Fruit fly (Drosophila melanogaster) whole organism, wandering third instar larva: ENCODE data around the gene wapl.

Source experiments
- Abd-B ChIP-seq: fragments of >200 bp; optimal IDR thresholded peaks from 2 replicates; lab custom pipeline; 2017; ENCODE audit warnings: missing biosample characterization, missing genetic modification characterization
- CG32264 ChIP-seq: fragments of 200-800 bp; sonication (Bioruptor generic); optimal IDR thresholded peaks from 2 replicates; lab custom pipeline; 2016; ENCODE audit warnings: missing biosample characterization, missing genetic modification characterization
- CG9705 ChIP-seq: fragments of 200-800 bp; sonication (Bioruptor generic); optimal IDR thresholded peaks from 2 replicates; lab custom pipeline; 2018; ENCODE audit warnings: missing biosample characterization, mild to moderate bottlenecking, missing genetic modification characterization
- CrebA ChIP-seq: fragments of 200-800 bp; sonication (Bioruptor generic); optimal IDR thresholded peaks from 2 replicates; lab custom pipeline; 2016; ENCODE audit warnings: missing biosample characterization, mild to moderate bottlenecking, missing genetic modification characterization, borderline replicate concordance
- Dfd ChIP-seq: fragments of >200 bp; optimal IDR thresholded peaks from 2 replicates; lab custom pipeline; 2017; ENCODE audit warnings: missing biosample characterization, missing genetic modification characterization
- Dif ChIP-seq: fragments of 200-275, 200-300 bp; sonication (Bioruptor generic); optimal IDR thresholded peaks from 2 replicates; lab custom pipeline; 2018; ENCODE audit warnings: missing biosample characterization, missing genetic modification characterization; ENCODE audit not compliant: partially characterized antibody
- GATAd ChIP-seq: sonication (Bioruptor generic); optimal IDR thresholded peaks from 2 replicates; lab custom pipeline; 2016; ENCODE audit warnings: missing biosample characterization, missing genetic modification characterization
- Hnf4 ChIP-seq: fragments of 200-800 bp; sonication (Bioruptor generic); optimal IDR thresholded peaks from 2 replicates; lab custom pipeline; 2016; ENCODE audit warnings: missing biosample characterization, mild to moderate bottlenecking, missing genetic modification characterization
- Hr78 ChIP-seq: fragments of >200 bp; optimal IDR thresholded peaks from 2 replicates; lab custom pipeline; 2017; ENCODE audit warnings: missing biosample characterization, missing genetic modification characterization
- Hr83 ChIP-seq: fragments of 200-300 bp; sonication (Bioruptor generic); optimal IDR thresholded peaks from 2 replicates; lab custom pipeline; 2016; ENCODE audit warnings: missing biosample characterization, mild to moderate bottlenecking, missing genetic modification characterization, moderate library complexity; ENCODE audit not compliant: poor library complexity, severe bottlenecking
- Jra ChIP-seq: sonication (Bioruptor generic); optimal IDR thresholded peaks from 2 replicates; lab custom pipeline; 2016; ENCODE audit warnings: missing biosample characterization, missing genetic modification characterization
- Mio ChIP-seq: sonication (Bioruptor generic); optimal IDR thresholded peaks from 2 replicates; lab custom pipeline; 2016; ENCODE audit warnings: missing biosample characterization, missing genetic modification characterization
- Myc ChIP-seq: fragments of >200 bp; optimal IDR thresholded peaks from 2 replicates; lab custom pipeline; 2017
- N ChIP-seq: fragments of >200 bp; optimal IDR thresholded peaks from 2 replicates; lab custom pipeline; 2018; ENCODE audit warnings: missing biosample characterization, missing external identifiers, missing genetic modification characterization
- OdsH ChIP-seq: fragments of 200-800 bp; sonication (Bioruptor generic); optimal IDR thresholded peaks from 2 replicates; lab custom pipeline; 2016; ENCODE audit warnings: missing biosample characterization, mild to moderate bottlenecking, missing genetic modification characterization
- Rel ChIP-seq, 2 experiments: fragments of 200-800 bp; sonication (Bioruptor generic) in 1 of 2; optimal IDR thresholded peaks; 2 replicates in 1 of 2; 3 replicates in 1 of 2; lab custom pipeline; 2016 to 2019; ENCODE audit warnings: mild to moderate bottlenecking in 2 of 2, missing biosample characterization in 2 of 2, missing genetic modification characterization in 2 of 2, moderate library complexity in 1 of 2
- Sp1 ChIP-seq: fragments of 200-800 bp; sonication (Bioruptor generic); optimal IDR thresholded peaks from 3 replicates; lab custom pipeline; 2019; ENCODE audit warnings: missing biosample characterization, mild to moderate bottlenecking, missing genetic modification characterization, moderate library complexity
- Vsx2 ChIP-seq: fragments of 200-300, 225-300 bp; sonication (Bioruptor generic); optimal IDR thresholded peaks from 2 replicates; lab custom pipeline; 2018; ENCODE audit warnings: missing biosample characterization, missing genetic modification characterization; ENCODE audit not compliant: partially characterized antibody
- br ChIP-seq: fragments of 200-800 bp; sonication (Bioruptor generic); optimal IDR thresholded peaks from 2 replicates; lab custom pipeline; 2016; ENCODE audit warnings: missing biosample characterization, missing genetic modification characterization
- brk ChIP-seq: fragments of 200-800 bp; sonication (Bioruptor generic); optimal IDR thresholded peaks from 2 replicates; lab custom pipeline; 2016; ENCODE audit warnings: missing biosample characterization, mild to moderate bottlenecking, missing genetic modification characterization
- dl ChIP-seq, 2 experiments: fragments of 175-275, 200-275 bp in 1 of 2; fragments of 200-275 bp in 1 of 2; sonication (Bioruptor generic); optimal IDR thresholded peaks; lab custom pipeline; 2018; ENCODE audit warnings: mild to moderate bottlenecking in 2 of 2, missing biosample characterization in 2 of 2, missing genetic modification characterization in 2 of 2, moderate library complexity in 2 of 2; ENCODE audit not compliant: partially characterized antibody in 2 of 2, insufficient read depth in 1 of 2
- dsf ChIP-seq: sonication (Bioruptor generic); optimal IDR thresholded peaks from 2 replicates; lab custom pipeline; 2016; ENCODE audit warnings: missing biosample characterization, missing genetic modification characterization, borderline replicate concordance
- ey ChIP-seq: fragments of 200-800 bp; sonication (Bioruptor generic); optimal IDR thresholded peaks from 2 replicates; lab custom pipeline; 2016; ENCODE audit warnings: missing biosample characterization, missing genetic modification characterization
- foxo ChIP-seq, 2 experiments: fragments of 200-800 bp; sonication (Bioruptor generic); optimal IDR thresholded peaks; 2 replicates in 1 of 2; 3 replicates in 1 of 2; lab custom pipeline; 2016 to 2017; ENCODE audit warnings: missing biosample characterization in 2 of 2, missing genetic modification characterization in 2 of 2
- fru ChIP-seq: fragments of 200-800 bp; sonication (Bioruptor generic); optimal IDR thresholded peaks from 3 replicates; lab custom pipeline; 2016; ENCODE audit warnings: missing biosample characterization, mild to moderate bottlenecking, missing genetic modification characterization
- h ChIP-seq: fragments of 200-800 bp; sonication (Bioruptor generic); optimal IDR thresholded peaks from 3 replicates; lab custom pipeline; 2016; ENCODE audit warnings: missing biosample characterization, mild to moderate bottlenecking, missing genetic modification characterization
- jim ChIP-seq: fragments of 175-275, 200-325 bp; sonication (Bioruptor generic); optimal IDR thresholded peaks from 2 replicates; lab custom pipeline; 2016; ENCODE audit warnings: missing biosample characterization, mild to moderate bottlenecking, missing genetic modification characterization
- lola ChIP-seq: fragments of >200 bp; optimal IDR thresholded peaks from 2 replicates; lab custom pipeline; 2017; ENCODE audit warnings: missing biosample characterization, missing genetic modification characterization
- pan ChIP-seq: fragments of >200 bp; optimal IDR thresholded peaks from 2 replicates; lab custom pipeline; 2017
- psq ChIP-seq: fragments of 200-800 bp; sonication (Bioruptor generic); optimal IDR thresholded peaks from 3 replicates; lab custom pipeline; 2017; ENCODE audit warnings: missing biosample characterization, mild to moderate bottlenecking, missing genetic modification characterization, moderate library complexity
- rgr ChIP-seq: fragments of 200-800 bp; sonication (Bioruptor generic); optimal IDR thresholded peaks from 3 replicates; lab custom pipeline; 2016; ENCODE audit warnings: missing biosample characterization, mild to moderate bottlenecking, missing genetic modification characterization
- sage ChIP-seq: fragments of 200-800 bp; sonication (Bioruptor generic); optimal IDR thresholded peaks from 2 replicates; lab custom pipeline; 2016; ENCODE audit warnings: missing biosample characterization, mild to moderate bottlenecking, missing genetic modification characterization
- sv ChIP-seq: fragments of 200-800 bp; sonication (Bioruptor generic); optimal IDR thresholded peaks from 3 replicates; lab custom pipeline; 2016; ENCODE audit warnings: missing biosample characterization, missing genetic modification characterization
- tai ChIP-seq: sonication (Bioruptor generic); optimal IDR thresholded peaks from 2 replicates; lab custom pipeline; 2016; ENCODE audit warnings: missing biosample characterization, missing genetic modification characterization
- usp ChIP-seq: fragments of >200 bp; optimal IDR thresholded peaks from 2 replicates; lab custom pipeline; 2017; ENCODE audit warnings: missing biosample characterization, missing genetic modification characterization
- woc ChIP-seq: sonication (Bioruptor generic); optimal IDR thresholded peaks from 2 replicates; lab custom pipeline; 2016; ENCODE audit warnings: missing biosample characterization, mild to moderate bottlenecking, missing genetic modification characterization

The wapl gene

DNA sequence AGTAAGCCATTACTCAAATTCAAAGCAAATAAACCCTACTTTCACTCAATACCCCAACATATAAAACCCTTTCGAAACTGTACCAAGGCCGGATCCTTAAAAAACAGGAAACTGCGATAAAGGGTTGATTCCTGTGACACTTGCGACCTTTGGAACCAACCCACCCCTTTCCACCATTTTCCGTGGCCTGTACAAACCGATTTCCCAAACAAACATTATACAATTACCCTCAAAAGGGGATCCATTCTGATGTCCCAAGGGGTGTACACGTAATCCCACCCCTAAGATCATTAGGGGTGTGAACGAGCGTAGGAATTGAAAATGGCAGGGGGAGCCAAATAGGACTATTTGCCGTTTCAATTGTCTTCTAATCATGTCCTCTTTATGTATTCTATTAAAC, 19.2 kb downstream of the wapl start:
- no peak for TF ChIP-seq CG9705
- no peak for TF ChIP-seq Vsx2
- no peak for TF ChIP-seq sv
- no peak for TF ChIP-seq ey (GFP tag; lab: Kevin White, UChicago)
- TF ChIP-seq jim (GFP tag; lab: Kevin White, UChicago): no peak
- TF ChIP-seq OdsH (GFP tag; lab: Kevin White, UChicago): no peak
- no peak for TF ChIP-seq dsf (GFP tag; lab: Kevin White, UChicago)
- TF ChIP-seq Mio (GFP tag; lab: Kevin White, UChicago): no peak
- no peak for TF ChIP-seq psq
- TF ChIP-seq lola (GFP tag; lab: Kevin White, UChicago): no peak
- TF ChIP-seq, all 38 proteins: peak for 0

DNA sequence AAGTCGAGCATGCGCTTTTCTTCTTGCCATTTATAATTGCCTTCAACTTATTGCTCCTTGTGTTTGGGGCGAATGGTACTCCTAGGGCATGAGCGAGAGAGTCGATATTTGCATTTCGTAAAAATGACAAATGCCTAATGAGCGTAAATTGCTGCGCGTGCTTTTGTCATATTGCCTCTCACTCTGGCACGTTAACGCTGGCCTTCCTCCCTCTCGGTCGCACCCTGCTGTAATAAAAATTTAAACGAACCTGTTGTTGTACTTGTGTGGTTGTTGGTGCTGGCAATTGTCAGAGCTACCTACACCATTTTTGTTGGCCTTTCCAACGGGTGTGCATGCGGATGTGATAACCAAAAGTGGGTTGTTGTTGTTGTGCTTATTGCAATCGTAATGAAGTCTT, 20.4 kb downstream of the wapl start:
- no peak for TF ChIP-seq sage (GFP tag; lab: Kevin White, UChicago)
- no peak for TF ChIP-seq Dif
- no peak for TF ChIP-seq dl (GFP tag; optimal IDR thresholded peaks at IDR 0.05; lab: Kevin White, UChicago; ENCODE audit: insufficient read depth in 1 of 2, partially characterized antibody in 2 of 2)
- no peak for TF ChIP-seq ey (GFP tag; lab: Kevin White, UChicago)
- no peak for TF ChIP-seq OdsH (GFP tag; lab: Kevin White, UChicago)
- TF ChIP-seq fru: no peak
- TF ChIP-seq usp (GFP tag; lab: Kevin White, UChicago): no peak
- no peak for TF ChIP-seq jim (GFP tag; lab: Kevin White, UChicago)
- TF ChIP-seq woc: no peak
- no peak for TF ChIP-seq Abd-B (GFP tag; lab: Kevin White, UChicago)
- no peak for TF ChIP-seq sv
- TF ChIP-seq lola (GFP tag; lab: Kevin White, UChicago): no peak
- TF ChIP-seq psq: no peak

DNA sequence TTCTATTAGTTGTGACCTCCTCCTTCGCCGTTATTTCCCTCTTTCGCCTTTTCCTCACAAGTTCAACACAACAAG, 20.6 kb downstream of the wapl start, which contains the start of gene ph-p:
ph-p (minus strand) TSS at position 30 of the 75 bp plus-strand sequence.
- TF ChIP-seq N (GFP tag; lab: Kevin White, UChicago) (no peak), jim (GFP tag; lab: Kevin White, UChicago) (no peak), Abd-B (GFP tag; lab: Kevin White, UChicago) (no peak), GATAd (GFP tag; lab: Kevin White, UChicago) (no peak), dl (GFP tag; optimal IDR thresholded peaks at IDR 0.05; lab: Kevin White, UChicago; ENCODE audit: insufficient read depth in 1 of 2, partially characterized antibody in 2 of 2) (no peak), Hnf4 (no peak), Dfd (GFP tag; lab: Kevin White, UChicago) (no peak), foxo (GFP tag; optimal IDR thresholded peaks at IDR 0.05; lab: Kevin White, UChicago) (no peak), Vsx2 (no peak), Dif (no peak), Rel (GFP tag; optimal IDR thresholded peaks at IDR 0.05; lab: Kevin White, UChicago) (no peak), Rel (tag; optimal IDR thresholded peaks at IDR 0.05; lab: Kevin White, UChicago) (no peak), lola (GFP tag; lab: Kevin White, UChicago) (no peak), CG32264 (GFP tag; lab: Kevin White, UChicago) (no peak), CrebA (GFP tag; lab: Kevin White, UChicago) (no peak), Myc (no peak), rgr (GFP tag; lab: Kevin White, UChicago) (no peak)

DNA sequence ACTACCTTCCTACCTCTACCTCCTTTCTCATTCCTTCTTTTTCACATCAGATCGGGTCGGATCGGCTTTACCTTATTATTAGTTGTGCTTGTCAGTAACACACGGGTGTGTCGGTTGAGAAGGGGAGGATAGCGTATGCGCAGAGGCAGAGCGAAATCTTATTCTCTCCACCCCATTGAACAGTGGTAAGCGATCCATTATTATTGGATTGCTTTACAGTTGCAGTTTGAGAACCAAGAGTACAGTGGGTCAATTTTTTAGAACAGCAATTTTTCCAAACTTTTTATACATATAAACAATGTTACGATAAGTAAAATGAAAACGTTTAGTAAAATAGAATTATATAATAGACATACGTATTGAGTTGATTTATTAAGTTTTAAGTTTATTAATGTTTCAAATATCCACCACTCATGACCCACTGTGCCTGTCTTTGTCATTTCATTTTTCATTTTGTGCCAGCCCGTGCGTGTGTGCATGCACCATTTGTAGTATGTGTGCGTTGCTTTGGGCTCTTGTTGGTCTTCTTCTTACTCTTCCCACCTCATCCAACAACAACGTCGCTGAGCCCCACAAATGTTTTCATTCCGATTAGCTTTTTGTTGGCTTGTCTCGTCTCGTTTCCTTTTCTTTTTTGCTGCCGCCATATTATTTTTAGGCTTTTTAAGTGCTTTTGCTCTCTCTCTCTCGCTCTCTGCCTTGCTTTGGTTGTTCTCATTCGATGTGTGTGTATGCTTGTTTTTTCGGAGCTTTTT, 21.0 kb downstream of the wapl start:
- TF ChIP-seq sage (GFP tag; lab: Kevin White, UChicago) (peak; percentile 98), CrebA (GFP tag; lab: Kevin White, UChicago) (no peak), Dfd (GFP tag; lab: Kevin White, UChicago) (peak; percentile 92), CG9705 (peak; percentile 99), tai (GFP tag; lab: Kevin White, UChicago) (peak; percentile 90), ey (GFP tag; lab: Kevin White, UChicago) (peak; percentile 97), Vsx2 (peak; percentile 79), foxo (GFP tag; optimal IDR thresholded peaks at IDR 0.05; lab: Kevin White, UChicago) (peak in 1 of 2 experiments; percentile 98), h (GFP tag; lab: Kevin White, UChicago) (peak; percentile 99), dsf (GFP tag; lab: Kevin White, UChicago) (peak; percentile 88), psq (peak; percentile 96), rgr (GFP tag; lab: Kevin White, UChicago) (peak; percentile 99), fru (peak; percentile 97), Abd-B (GFP tag; lab: Kevin White, UChicago) (no peak), usp (GFP tag; lab: Kevin White, UChicago) (no peak), OdsH (GFP tag; lab: Kevin White, UChicago) (peak; percentile 98), sv (peak; percentile 96), jim (GFP tag; lab: Kevin White, UChicago) (peak; percentile 96), Mio (GFP tag; lab: Kevin White, UChicago) (peak; percentile 82), brk (peak; percentile 97), N (GFP tag; lab: Kevin White, UChicago) (no peak), Sp1 (peak; percentile 99), GATAd (GFP tag; lab: Kevin White, UChicago) (peak; percentile 88), Hr83 (GFP tag; lab: Kevin White, UChicago) (peak; percentile 59), br (GFP tag; lab: Kevin White, UChicago) (peak; percentile 95), Rel (GFP tag; optimal IDR thresholded peaks at IDR 0.05; lab: Kevin White, UChicago) (peak; percentile 98), Rel (tag; optimal IDR thresholded peaks at IDR 0.05; lab: Kevin White, UChicago) (peak; percentile 93), CG32264 (GFP tag; lab: Kevin White, UChicago) (peak; percentile 86), Dif (peak; percentile 73), Hnf4 (peak; percentile 96), pan (lab: Kevin White, UChicago) (no peak), lola (GFP tag; lab: Kevin White, UChicago) (no peak), woc (peak; percentile 89), Jra (GFP tag; lab: Kevin White, UChicago) (peak; percentile 92), Myc (no peak), Hr78 (GFP tag; lab: Kevin White, UChicago) (no peak), dl (GFP tag; optimal IDR thresholded peaks at IDR 0.05; lab: Kevin White, UChicago; ENCODE audit: insufficient read depth in 1 of 2, partially characterized antibody in 2 of 2) (peak; percentile 54 to 57)
